Worm (Caenorhabditis elegans) whole organism, L4 larva: ENCODE results near the gene ref-2.
A peak's percentile ranks its signal among the peaks of the same experiment; 100 is the strongest.

Source experiments
- F26F4.8 ChIP-seq: fragments of 200-800 bp; sonication (Bioruptor generic); conservative IDR thresholded peaks from 2 replicates; pipeline ENCODE4 v1.3.6; 2022; ENCODE audit warnings: missing genetic modification characterization, missing compliant biosample characterization
- R02D3.7 ChIP-seq: fragments of 150-350 bp; sonication (generic microtip); optimal IDR thresholded peaks from 3 replicates; lab custom pipeline; 2014; ENCODE audit warnings: missing biosample characterization, missing genetic modification characterization
- T20F7.1 ChIP-seq: fragments of 200-800 bp; sonication (Bioruptor generic); optimal IDR thresholded peaks from 2 replicates; lab custom pipeline; 2018; ENCODE audit warnings: mild to moderate bottlenecking, missing genetic modification characterization, missing compliant biosample characterization
- Y48G9A.11 ChIP-seq: fragments of 200-800 bp; sonication (Bioruptor generic); IDR thresholded peaks from 2 replicates; pipeline ENCODE4 v1.3.6; 2022; ENCODE audit warnings: missing genetic modification reagents, missing genetic modification characterization, missing compliant biosample characterization
- Y75B8A.6 ChIP-seq: fragments of 200-800 bp; sonication (Bioruptor generic); IDR thresholded peaks from 2 replicates; pipeline ENCODE4 v1.3.6; 2022; ENCODE audit warnings: missing genetic modification reagents, missing genetic modification characterization, missing compliant biosample characterization
- ZK337.2 ChIP-seq: fragments of 200-800 bp; sonication (Bioruptor generic); IDR thresholded peaks from 2 replicates; pipeline ENCODE4 v1.3.6; 2022; ENCODE audit warnings: missing genetic modification reagents, missing genetic modification characterization, missing compliant biosample characterization
- aha-1 ChIP-seq: fragments of 150-350 bp; peaks from one replicate; lab custom pipeline; 2014; ENCODE audit warnings: missing biosample characterization, missing genetic modification characterization
- aly-2 ChIP-seq: sonication (generic microtip); optimal IDR thresholded peaks from 2 replicates; lab custom pipeline; 2018; ENCODE audit warnings: missing biosample characterization, missing genetic modification characterization
- ama-1 ChIP-seq: fragments of 150-350 bp; optimal IDR thresholded peaks from 2 replicates; lab custom pipeline; 2014; ENCODE audit warnings: inconsistent platforms, mixed read lengths
- attf-4 ChIP-seq: sonication (generic microtip); optimal IDR thresholded peaks from 3 replicates; lab custom pipeline; 2017; ENCODE audit warnings: missing biosample characterization, missing genetic modification characterization
- ceh-20 ChIP-seq: fragments of 200-800 bp; sonication (Bioruptor generic); IDR thresholded peaks from 2 replicates; pipeline ENCODE4 v1.3.6; 2022; ENCODE audit warnings: missing genetic modification reagents, missing genetic modification characterization, missing compliant biosample characterization
- ceh-28 ChIP-seq: fragments of 150-350 bp; optimal IDR thresholded peaks from 2 replicates; lab custom pipeline; 2014; ENCODE audit warnings: missing biosample characterization, missing genetic modification reagents, missing genetic modification characterization
- ceh-32 ChIP-seq: sonication (generic microtip); optimal IDR thresholded peaks from 2 replicates; lab custom pipeline; 2016; ENCODE audit warnings: mild to moderate bottlenecking, missing genetic modification characterization, missing compliant biosample characterization; ENCODE audit not compliant: poor library complexity
- ceh-44 ChIP-seq: fragments of 200-800 bp; sonication (Bioruptor generic); IDR thresholded peaks from 2 replicates; pipeline ENCODE4 v1.3.6; 2022; ENCODE audit warnings: missing genetic modification reagents, missing genetic modification characterization, missing compliant biosample characterization
- ces-1 ChIP-seq: fragments of 150-350 bp; sonication (generic microtip); optimal IDR thresholded peaks from 4 replicates; lab custom pipeline; 2014; ENCODE audit warnings: missing biosample characterization, missing genetic modification reagents, missing genetic modification characterization
- ctbp-1 ChIP-seq: fragments of 200-800 bp; sonication (Bioruptor generic); IDR thresholded peaks from 2 replicates; pipeline ENCODE4 v1.3.6; 2022; ENCODE audit warnings: missing genetic modification reagents, missing genetic modification characterization, missing compliant biosample characterization
- daf-16 ChIP-seq, 3 experiments: sonication (generic microtip); optimal IDR thresholded peaks; 2 replicates each; lab custom pipeline; 2016 to 2017; ENCODE audit warnings: missing genetic modification characterization in 3 of 3, missing genetic modification reagents in 3 of 3, mild to moderate bottlenecking in 2 of 3, missing compliant biosample characterization in 2 of 3, missing biosample characterization in 1 of 3, moderate library complexity in 1 of 3
- dmd-6 ChIP-seq: fragments of 200-800 bp; sonication (Bioruptor generic); IDR thresholded peaks from 2 replicates; pipeline ENCODE4 v1.3.6; 2022; ENCODE audit warnings: missing genetic modification reagents, missing genetic modification characterization, missing compliant biosample characterization
- dmd-8 ChIP-seq: fragments of 200-800 bp; sonication (Bioruptor generic); IDR thresholded peaks from 2 replicates; pipeline ENCODE4 v1.3.6; 2022; ENCODE audit warnings: missing genetic modification characterization, missing compliant biosample characterization
- dve-1 ChIP-seq: sonication (generic microtip); optimal IDR thresholded peaks from 2 replicates; lab custom pipeline; 2017; ENCODE audit warnings: antibody characterized with exemption, mild to moderate bottlenecking, missing genetic modification characterization, missing compliant biosample characterization; ENCODE audit not compliant: insufficient read depth
- egl-43 ChIP-seq: fragments of 200-800 bp; sonication (Bioruptor generic); IDR thresholded peaks from 2 replicates; pipeline ENCODE4 v1.3.6; 2022; ENCODE audit warnings: missing genetic modification reagents, missing genetic modification characterization, missing compliant biosample characterization
- hlh-30 ChIP-seq: sonication (generic microtip); optimal IDR thresholded peaks from 2 replicates; lab custom pipeline; 2017; ENCODE audit warnings: antibody characterized with exemption, mild to moderate bottlenecking, missing genetic modification characterization, missing compliant biosample characterization; ENCODE audit not compliant: insufficient read depth
- jun-1 ChIP-seq: fragments of 150-350 bp; optimal IDR thresholded peaks from 2 replicates; lab custom pipeline; 2014; ENCODE audit warnings: missing biosample characterization, missing genetic modification reagents, missing genetic modification characterization
- lin-13 ChIP-seq: fragments of 150-350 bp; optimal IDR thresholded peaks from 2 replicates; lab custom pipeline; 2014; ENCODE audit warnings: missing biosample characterization, missing genetic modification reagents, missing genetic modification characterization
- lin-15B ChIP-seq: fragments of 150-350 bp; sonication (generic microtip); optimal IDR thresholded peaks from 3 replicates; lab custom pipeline; 2014; ENCODE audit warnings: missing biosample characterization, missing genetic modification characterization
- lin-39 ChIP-seq: fragments of 150-350 bp; optimal IDR thresholded peaks from 2 replicates; lab custom pipeline; 2014; ENCODE audit warnings: missing biosample characterization, missing genetic modification reagents, missing genetic modification characterization
- lir-3 ChIP-seq: sonication (generic microtip); optimal IDR thresholded peaks from 2 replicates; lab custom pipeline; 2016; ENCODE audit warnings: mild to moderate bottlenecking, missing genetic modification characterization, missing compliant biosample characterization
- madf-5 ChIP-seq, 2 experiments: fragments of 200-800 bp; sonication (Bioruptor generic); IDR thresholded peaks; 2 replicates each; pipeline ENCODE4 v1.3.6; 2022; ENCODE audit warnings: missing compliant biosample characterization in 2 of 2, missing genetic modification characterization in 2 of 2
- mdl-1 ChIP-seq, 2 experiments: fragments of 150-350 bp in 1 of 2; sonication (generic microtip) in 1 of 2; optimal IDR thresholded peaks; 2 replicates each; lab custom pipeline; 2014 to 2017; ENCODE audit warnings: missing biosample characterization in 2 of 2, missing genetic modification characterization in 2 of 2
- mep-1 ChIP-seq: fragments of 150-350 bp; sonication (generic microtip); optimal IDR thresholded peaks from 3 replicates; lab custom pipeline; 2014; ENCODE audit warnings: missing biosample characterization, missing genetic modification characterization
- nhr-102 ChIP-seq: sonication (generic microtip); optimal IDR thresholded peaks from 2 replicates; lab custom pipeline; 2016; ENCODE audit warnings: mild to moderate bottlenecking, missing genetic modification characterization, moderate library complexity, missing compliant biosample characterization
- nhr-11 ChIP-seq: fragments of 150-350 bp; optimal IDR thresholded peaks from 2 replicates; lab custom pipeline; 2014; ENCODE audit warnings: missing biosample characterization, missing genetic modification characterization
- nhr-25 ChIP-seq: sonication (generic microtip); optimal IDR thresholded peaks from 2 replicates; lab custom pipeline; 2017; ENCODE audit warnings: missing genetic modification characterization, mild to moderate bottlenecking, missing compliant biosample characterization, antibody characterized with exemption, moderate library complexity, borderline replicate concordance; ENCODE audit not compliant: insufficient read depth
- nhr-48 ChIP-seq: sonication (generic microtip); optimal IDR thresholded peaks from 2 replicates; lab custom pipeline; 2016; ENCODE audit warnings: mild to moderate bottlenecking, missing genetic modification characterization, missing compliant biosample characterization
- php-3 ChIP-seq: fragments of 200-800 bp; sonication (Bioruptor generic); IDR thresholded peaks from 2 replicates; pipeline ENCODE4 v1.3.6; 2022; ENCODE audit warnings: missing genetic modification reagents, missing genetic modification characterization, missing compliant biosample characterization
- saeg-2 ChIP-seq: fragments of 200-800 bp; sonication (Bioruptor generic); IDR thresholded peaks from 2 replicates; pipeline ENCODE4 v1.3.6; 2022; ENCODE audit warnings: missing genetic modification reagents, missing genetic modification characterization, missing compliant biosample characterization
- set-16 ChIP-seq: fragments of 200-800 bp; sonication (Bioruptor generic); IDR thresholded peaks from 2 replicates; pipeline ENCODE4 v1.3.6; 2022; ENCODE audit warnings: missing genetic modification reagents, missing genetic modification characterization, missing compliant biosample characterization
- skn-1 ChIP-seq: fragments of 150-350 bp; optimal IDR thresholded peaks from 2 replicates; lab custom pipeline; 2014; ENCODE audit warnings: missing biosample characterization, missing genetic modification characterization
- snpc-1.2 ChIP-seq: fragments of 200-800 bp; sonication (Bioruptor generic); IDR thresholded peaks from 2 replicates; pipeline ENCODE4 v1.3.6; 2022; ENCODE audit warnings: missing genetic modification reagents, missing genetic modification characterization, missing compliant biosample characterization
- tag-97 ChIP-seq: fragments of 200-800 bp; sonication (Bioruptor generic); IDR thresholded peaks from 2 replicates; pipeline ENCODE4 v1.3.6; 2022; ENCODE audit warnings: missing genetic modification characterization, missing compliant biosample characterization
- tra-1 ChIP-seq: fragments of 200-800 bp; sonication (Bioruptor generic); IDR thresholded peaks from 2 replicates; pipeline ENCODE4 v1.3.6; 2022; ENCODE audit warnings: missing genetic modification reagents, missing genetic modification characterization, missing compliant biosample characterization
- unc-130 ChIP-seq: sonication (generic microtip); optimal IDR thresholded peaks from 2 replicates; lab custom pipeline; 2016; ENCODE audit warnings: missing genetic modification reagents, missing genetic modification characterization, missing compliant biosample characterization
- unc-39 ChIP-seq: sonication (generic microtip); optimal IDR thresholded peaks from 2 replicates; lab custom pipeline; 2017; ENCODE audit warnings: missing biosample characterization, missing genetic modification characterization
- unc-62 ChIP-seq, 3 experiments: fragments of 150-350 bp in 1 of 3; sonication (generic microtip); optimal IDR thresholded peaks in 2 of 3; peaks in 1 of 3; 1 replicate in 1 of 3; 2 replicates in 2 of 3; lab custom pipeline; 2014 to 2017; ENCODE audit warnings: missing biosample characterization in 3 of 3, missing genetic modification characterization in 3 of 3, missing genetic modification reagents in 3 of 3, missing genotype in 1 of 3
- zfp-2 ChIP-seq: sonication (generic microtip); optimal IDR thresholded peaks from 2 replicates; lab custom pipeline; 2016; ENCODE audit warnings: mild to moderate bottlenecking, missing genetic modification characterization, missing compliant biosample characterization
- zip-11 ChIP-seq: fragments of 200-800 bp; sonication (Bioruptor generic); IDR thresholded peaks from 2 replicates; pipeline ENCODE4 v1.3.6; 2022; ENCODE audit warnings: missing genetic modification characterization, missing compliant biosample characterization
- ztf-7 ChIP-seq: fragments of 150-350 bp; optimal IDR thresholded peaks from 2 replicates; lab custom pipeline; 2014; ENCODE audit warnings: missing biosample characterization, missing genetic modification characterization

ref-2 gene

ce11 chrX:7794306-7794743 lies 50.3 kb downstream of the ref-2 start (continued):
- TF ChIP-seq ceh-28 (tag; lab: Kevin White, UChicago): no peak

DNA sequence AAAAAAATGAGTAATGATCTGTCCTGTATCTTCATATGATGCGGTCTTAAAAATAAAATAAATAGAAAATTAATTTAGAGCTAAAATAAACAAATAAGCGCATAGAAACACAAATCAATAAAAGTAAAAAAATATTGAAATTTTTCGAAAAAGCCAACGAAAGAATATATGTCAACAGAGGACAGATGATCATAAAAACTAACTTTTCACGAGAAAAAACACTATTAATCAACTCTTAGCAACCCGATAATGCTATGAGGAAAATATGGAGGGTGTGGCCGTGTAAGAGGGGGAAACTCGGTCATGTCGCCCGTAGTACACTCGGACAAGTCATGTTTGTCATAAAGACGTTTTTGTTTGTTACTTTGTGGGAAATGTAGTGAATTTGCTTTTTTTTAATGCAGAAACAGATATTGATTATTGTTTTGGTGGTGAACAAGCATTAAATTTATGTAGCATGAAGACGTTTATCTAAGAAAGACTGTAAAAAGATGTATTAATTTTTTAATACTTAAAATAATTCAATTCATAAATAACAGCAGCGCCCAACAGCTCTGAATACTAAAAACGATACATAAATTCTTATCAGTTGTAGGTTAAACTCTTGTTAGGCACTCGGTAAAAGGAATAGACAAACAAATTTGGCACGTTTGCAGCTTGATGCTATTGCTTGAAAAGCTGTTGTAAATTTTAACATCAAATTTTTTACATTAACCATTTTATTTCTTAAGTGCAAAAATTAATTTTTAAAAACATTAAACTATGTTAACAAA lies 54.4 kb downstream of the ref-2 start, which contains the start of gene adm-4:
Gene adm-4, minus strand, starts transcription at position 51 of the 773 bp plus-strand sequence.
- no peak for TF ChIP-seq F26F4.8 (GFP tag; lab: Robert Waterston, UW)
- TF ChIP-seq attf-4 (tag; lab: Kevin White, UChicago): no peak
- TF ChIP-seq ceh-32 (tag; lab: Kevin White, UChicago): no peak
- no peak for TF ChIP-seq ama-1 (lab: Kevin White, UChicago)
- TF ChIP-seq unc-62 (GFP tag; optimal IDR thresholded peaks at IDR 0.05 in 1 of 2; lab: Kevin White, UChicago): no peak
- no peak for TF ChIP-seq unc-62 (tag; optimal IDR thresholded peaks at IDR 0.05; lab: Kevin White, UChicago)
- TF ChIP-seq aly-2 (tag; lab: Kevin White, UChicago): no peak
- TF ChIP-seq tag-97: no peak
- no peak for TF ChIP-seq dmd-6 (GFP tag; lab: Robert Waterston, UW)
- TF ChIP-seq nhr-48 (tag; lab: Kevin White, UChicago): no peak
- no peak for TF ChIP-seq zip-11
- TF ChIP-seq ceh-44 (GFP tag; lab: Robert Waterston, UW): no peak
- TF ChIP-seq daf-16 (GFP tag; optimal IDR thresholded peaks at IDR 0.05; lab: Kevin White, UChicago): no peak
- peak; percentile 73 for TF ChIP-seq daf-16 (tag; optimal IDR thresholded peaks at IDR 0.05; lab: Kevin White, UChicago)
- no peak for TF ChIP-seq madf-5 (GFP tag; IDR thresholded peaks at IDR 0.05; lab: Robert Waterston, UW)
- TF ChIP-seq skn-1 (tag; lab: Kevin White, UChicago): no peak
- peak; percentile 36 for TF ChIP-seq mep-1 (tag; lab: Kevin White, UChicago)
- no peak for TF ChIP-seq snpc-1.2 (GFP tag; lab: Robert Waterston, UW)
- TF ChIP-seq set-16 (GFP tag; lab: Robert Waterston, UW): no peak
- TF ChIP-seq ztf-7 (tag; lab: Kevin White, UChicago): peak; percentile 36
- no peak for TF ChIP-seq Y75B8A.6 (GFP tag; lab: Robert Waterston, UW)
- no peak for TF ChIP-seq ceh-20 (GFP tag; lab: Robert Waterston, UW)
- no peak for TF ChIP-seq lin-39
- peak; percentile 12 for TF ChIP-seq nhr-102
- TF ChIP-seq saeg-2 (GFP tag; lab: Robert Waterston, UW): no peak
- no peak for TF ChIP-seq mdl-1 (tag; optimal IDR thresholded peaks at IDR 0.05; lab: Kevin White, UChicago)
- TF ChIP-seq jun-1: no peak
- TF ChIP-seq lin-15B (tag; lab: Kevin White, UChicago): no peak
- no peak for TF ChIP-seq zfp-2 (tag; lab: Kevin White, UChicago)
- no peak for TF ChIP-seq unc-130
- no peak for TF ChIP-seq egl-43 (GFP tag; lab: Robert Waterston, UW)
- no peak for TF ChIP-seq Y48G9A.11 (GFP tag; lab: Robert Waterston, UW)
- TF ChIP-seq php-3 (GFP tag; lab: Robert Waterston, UW): peak; percentile 77
- TF ChIP-seq R02D3.7 (tag; lab: Kevin White, UChicago): no peak
- no peak for TF ChIP-seq lin-13
- no peak for TF ChIP-seq dmd-8 (GFP tag; lab: Robert Waterston, UW)
- TF ChIP-seq unc-39: no peak
- no peak for TF ChIP-seq ces-1 (GFP tag; lab: Kevin White, UChicago)
- TF ChIP-seq aha-1 (tag; lab: Kevin White, UChicago): peak; percentile 27
- no peak for TF ChIP-seq T20F7.1 (GFP tag; lab: Kevin White, UChicago)
- peak; percentile 27 for TF ChIP-seq hlh-30 (tag; lab: Kevin White, UChicago)
- TF ChIP-seq lir-3 (tag; lab: Kevin White, UChicago): no peak
- no peak for TF ChIP-seq tra-1 (GFP tag; lab: Robert Waterston, UW)
- TF ChIP-seq nhr-11 (tag; lab: Kevin White, UChicago): no peak
- no peak for TF ChIP-seq nhr-25
- TF ChIP-seq ZK337.2 (GFP tag; lab: Robert Waterston, UW): no peak
- TF ChIP-seq dve-1 (tag; lab: Kevin White, UChicago): no peak
- TF ChIP-seq ctbp-1: no peak
